Worm (Caenorhabditis elegans): ENCODE measurements around the gene C35A11.4.

C35A11.4 gene

ce11 chrV:5392993-5393628 is at the start of gene C35A11.4:
TSS of gene C35A11.4 (minus strand) at chrV:5393148.
- peak; percentile 99 for TF ChIP-seq elt-2 (tag; optimal IDR thresholded peaks at IDR 0.05)
- no peak for TF ChIP-seq ama-1 (optimal IDR thresholded peaks at IDR 0.05)
- TF ChIP-seq pqm-1 (tag; optimal IDR thresholded peaks at IDR 0.05): peak; percentile 79
- peak; percentile 16 for TF ChIP-seq egl-27 (tag; optimal IDR thresholded peaks at IDR 0.05)

- TF ChIP-seq lin-39 (tag; optimal IDR thresholded peaks at IDR 0.05) (peak; percentile 46), tbx-2 (tag; optimal IDR thresholded peaks at IDR 0.05) (no peak), zag-1 (tag; optimal IDR thresholded peaks at IDR 0.05) (no peak), nfya-1 (tag; optimal IDR thresholded peaks at IDR 0.05; ENCODE audit: insufficient read depth) (peak; percentile 15)
Observed at ce11 chrV:5442366-5442765, 49.4 kb upstream of the C35A11.4 start.

- TF ChIP-seq mdl-1 (tag; optimal IDR thresholded peaks at IDR 0.05) (no peak), pha-4 (tag; optimal IDR thresholded peaks at IDR 0.05) (no peak), jun-1 (tag; optimal IDR thresholded peaks at IDR 0.05) (no peak), zag-1 (tag; optimal IDR thresholded peaks at IDR 0.05) (no peak), skn-1 (tag; optimal IDR thresholded peaks at IDR 0.05) (no peak), nhr-76 (tag; optimal IDR thresholded peaks at IDR 0.05) (no peak), egl-27 (tag; optimal IDR thresholded peaks at IDR 0.05) (no peak)
Observed at ce11 chrV:5439068-5439467, 46.1 kb upstream of the C35A11.4 start, which contains the start of gene snpc-1.3. TSS of gene snpc-1.3 (minus strand) at chrV:5439168.

ce11 chrV:5433020-5433419 is 40.1 kb upstream of the C35A11.4 start, which contains the start of gene acl-6:
TSS of gene acl-6 (plus strand) at chrV:5433386.
- TF ChIP-seq lin-39 (tag; optimal IDR thresholded peaks at IDR 0.05): no peak
- TF ChIP-seq snpc-4 (tag; optimal IDR thresholded peaks at IDR 0.05): peak; percentile 57
- TF ChIP-seq tbx-2 (tag; optimal IDR thresholded peaks at IDR 0.05): no peak
- no peak for TF ChIP-seq unc-62 (GFP tag; optimal IDR thresholded peaks at IDR 0.05)
- TF ChIP-seq jun-1 (tag; optimal IDR thresholded peaks at IDR 0.05): peak; percentile 48
- peak; percentile 99 for TF ChIP-seq pqm-1 (tag; optimal IDR thresholded peaks at IDR 0.05)
- peak; percentile 84 for TF ChIP-seq pha-4 (tag; optimal IDR thresholded peaks at IDR 0.05)
- TF ChIP-seq nhr-23 (tag; optimal IDR thresholded peaks at IDR 0.05): peak; percentile 37
- TF ChIP-seq elt-2 (tag; optimal IDR thresholded peaks at IDR 0.05): peak; percentile 99
- no peak for TF ChIP-seq hmg-11 (tag; optimal IDR thresholded peaks at IDR 0.05)
- peak in 1 of 3 experiments; percentile 24 for TF ChIP-seq elt-3 (tag; optimal IDR thresholded peaks at IDR 0.05)
- peak; percentile 61 for TF ChIP-seq lin-15B (tag; optimal IDR thresholded peaks at IDR 0.05)
- no peak for TF ChIP-seq ceh-9 (tag; optimal IDR thresholded peaks at IDR 0.05)
- peak; percentile 64 for TF ChIP-seq skn-1 (tag; optimal IDR thresholded peaks at IDR 0.05)
- peak; percentile 28 for TF ChIP-seq nfya-1 (tag; optimal IDR thresholded peaks at IDR 0.05; ENCODE audit: insufficient read depth)

- TF ChIP-seq mdl-1 (tag; optimal IDR thresholded peaks at IDR 0.05) (no peak), nfya-1 (tag; optimal IDR thresholded peaks at IDR 0.05; ENCODE audit: insufficient read depth) (no peak), nhr-25 (tag; optimal IDR thresholded peaks at IDR 0.05) (no peak), ZK546.5 (tag; optimal IDR thresholded peaks at IDR 0.05) (no peak), snpc-4 (tag; optimal IDR thresholded peaks at IDR 0.05) (no peak), tbx-2 (tag; optimal IDR thresholded peaks at IDR 0.05) (no peak), elt-3 (tag; optimal IDR thresholded peaks at IDR 0.05) (no peak), lsy-12 (tag; optimal IDR thresholded peaks at IDR 0.05) (no peak), fos-1 (tag; optimal IDR thresholded peaks at IDR 0.05) (no peak), nhr-23 (tag; optimal IDR thresholded peaks at IDR 0.05) (no peak), ceh-9 (tag; optimal IDR thresholded peaks at IDR 0.05) (no peak), mml-1 (tag; optimal IDR thresholded peaks at IDR 0.05) (no peak), ceh-16 (tag; optimal IDR thresholded peaks at IDR 0.05) (no peak), pha-4 (tag; optimal IDR thresholded peaks at IDR 0.05) (no peak), R02D3.7 (tag; optimal IDR thresholded peaks at IDR 0.05) (no peak), fkh-2 (tag; optimal IDR thresholded peaks at IDR 0.05) (no peak)
Observed at ce11 chrV:5432499-5432898, 39.6 kb upstream of the C35A11.4 start, which contains the start of gene F08F3.8. TSS of gene F08F3.8 (minus strand) at chrV:5432599.

ce11 chrV:5427860-5428259 is 34.9 kb upstream of the C35A11.4 start, which contains the start of gene rhr-1:
TSS of gene rhr-1 (plus strand) at chrV:5428160.
- TF ChIP-seq mdl-1 (tag; optimal IDR thresholded peaks at IDR 0.05) (no peak), elt-2 (tag; optimal IDR thresholded peaks at IDR 0.05) (peak; percentile 27)

All from whole organism, L3 larva.